Worm (Caenorhabditis elegans) whole organism, L1 larva: Measurements from ENCODE around the gene fbxa-32.

Experiments
- C04F5.9 ChIP-seq: sonication (generic microtip); optimal IDR thresholded peaks from 2 replicates; lab custom pipeline; 2016; ENCODE audit warnings: missing genetic modification characterization, missing compliant biosample characterization
- C16A3.4 ChIP-seq: fragments of 150-350 bp; optimal IDR thresholded peaks from 2 replicates; lab custom pipeline; 2014; ENCODE audit warnings: missing biosample characterization, missing genetic modification characterization
- aha-1 ChIP-seq: fragments of 150-350 bp; optimal IDR thresholded peaks from 2 replicates; lab custom pipeline; 2014; ENCODE audit warnings: missing biosample characterization, missing genetic modification characterization
- ama-1 ChIP-seq: fragments of 150-350 bp; optimal IDR thresholded peaks from 2 replicates; lab custom pipeline; 2014
- blmp-1 ChIP-seq: fragments of 150-350 bp; optimal IDR thresholded peaks from 2 replicates; lab custom pipeline; 2014; ENCODE audit warnings: missing biosample characterization, missing genetic modification characterization
- ceh-8 ChIP-seq: fragments of 200-800 bp; sonication (Bioruptor generic); optimal IDR thresholded peaks from 2 replicates; lab custom pipeline; 2018; ENCODE audit warnings: mild to moderate bottlenecking, missing genetic modification characterization, moderate library complexity, missing compliant biosample characterization
- ces-1 ChIP-seq: fragments of 150-350 bp; optimal IDR thresholded peaks from 2 replicates; lab custom pipeline; 2014; ENCODE audit warnings: missing biosample characterization, missing genetic modification reagents, missing genetic modification characterization
- dpl-1 ChIP-seq, 3 experiments: fragments of 150-350 bp in 2 of 3; sonication (generic microtip) in 1 of 3; optimal IDR thresholded peaks; 2 replicates each; lab custom pipeline; 2014 to 2017; ENCODE audit warnings: missing biosample characterization in 3 of 3, missing genetic modification characterization in 3 of 3, missing genetic modification reagents in 3 of 3
- efl-1 ChIP-seq, 4 experiments: fragments of 150-350 bp; optimal IDR thresholded peaks in 3 of 4; peaks in 1 of 4; 1 replicate in 1 of 4; 2 replicates in 3 of 4; lab custom pipeline; 2014; ENCODE audit warnings: missing biosample characterization in 2 of 4, missing genetic modification characterization in 2 of 4, missing genetic modification reagents in 2 of 4
- elt-2 ChIP-seq: sonication (generic microtip); optimal IDR thresholded peaks from 2 replicates; lab custom pipeline; 2016; ENCODE audit warnings: missing genetic modification characterization, mild to moderate bottlenecking, inconsistent platforms, missing compliant biosample characterization, missing genetic modification reagents
- elt-3 ChIP-seq, 6 experiments: fragments of 150-350 bp in 1 of 6; sonication (generic microtip); optimal IDR thresholded peaks; 2 replicates each; lab custom pipeline; 2017 to 2018; ENCODE audit warnings: missing biosample characterization in 6 of 6, missing genetic modification characterization in 6 of 6, inconsistent platforms in 1 of 6
- grh-1 ChIP-seq: fragments of 200-800 bp; sonication (Bioruptor generic); IDR thresholded peaks from 2 replicates; pipeline ENCODE4 v1.3.6; 2022; ENCODE audit warnings: missing genetic modification reagents, missing genetic modification characterization, missing compliant biosample characterization
- hlh-4 ChIP-seq: sonication (generic microtip); optimal IDR thresholded peaks from 2 replicates; lab custom pipeline; 2016; ENCODE audit warnings: mild to moderate bottlenecking, missing genetic modification characterization, missing compliant biosample characterization
- irx-1 ChIP-seq: sonication (generic microtip); optimal IDR thresholded peaks from 2 replicates; lab custom pipeline; 2016; ENCODE audit warnings: missing genetic modification characterization, missing compliant biosample characterization
- jun-1 ChIP-seq: fragments of 150-350 bp; optimal IDR thresholded peaks from 2 replicates; lab custom pipeline; 2014; ENCODE audit warnings: missing biosample characterization, missing genetic modification reagents, missing genetic modification characterization
- lin-13 ChIP-seq: fragments of 150-350 bp; optimal IDR thresholded peaks from 2 replicates; lab custom pipeline; 2014; ENCODE audit warnings: missing biosample characterization, missing genetic modification reagents, missing genetic modification characterization
- lin-14 ChIP-seq: fragments of 200-800 bp; sonication (Bioruptor generic); optimal IDR thresholded peaks from 2 replicates; lab custom pipeline; 2018; ENCODE audit warnings: mild to moderate bottlenecking, missing genetic modification characterization, moderate library complexity, missing compliant biosample characterization
- lin-39 ChIP-seq: fragments of 150-350 bp; optimal IDR thresholded peaks from 2 replicates; lab custom pipeline; 2014; ENCODE audit warnings: missing biosample characterization, missing genetic modification reagents, missing genetic modification characterization
- lir-3 ChIP-seq: sonication (generic microtip); optimal IDR thresholded peaks from 2 replicates; lab custom pipeline; 2016; ENCODE audit warnings: mild to moderate bottlenecking, missing genetic modification characterization, moderate library complexity, missing compliant biosample characterization; ENCODE audit not compliant: poor library complexity
- lsy-2 ChIP-seq, 2 experiments: fragments of 150-350 bp; optimal IDR thresholded peaks; 2 replicates each; lab custom pipeline; 2014; ENCODE audit warnings: missing biosample characterization in 2 of 2, missing genetic modification characterization in 2 of 2
- mdl-1 ChIP-seq, 2 experiments: fragments of 150-350 bp; optimal IDR thresholded peaks; 2 replicates each; lab custom pipeline; 2014 to 2017; ENCODE audit warnings: missing biosample characterization in 2 of 2, missing genetic modification characterization in 2 of 2, inconsistent platforms in 1 of 2
- nhr-11 ChIP-seq: fragments of 150-350 bp; optimal IDR thresholded peaks from 2 replicates; lab custom pipeline; 2014; ENCODE audit warnings: missing biosample characterization, missing genetic modification characterization
- nhr-12 ChIP-seq: sonication (generic microtip); optimal IDR thresholded peaks from 2 replicates; lab custom pipeline; 2017; ENCODE audit warnings: missing biosample characterization, missing genetic modification characterization
- nhr-20 ChIP-seq: sonication (generic microtip); optimal IDR thresholded peaks from 2 replicates; lab custom pipeline; 2016; ENCODE audit warnings: mild to moderate bottlenecking, missing genetic modification characterization, missing compliant biosample characterization
- nhr-47 ChIP-seq: sonication (generic microtip); optimal IDR thresholded peaks from 2 replicates; lab custom pipeline; 2016; ENCODE audit warnings: mild to moderate bottlenecking, missing genetic modification characterization, moderate library complexity, missing compliant biosample characterization
- nhr-71 ChIP-seq: sonication (generic microtip); optimal IDR thresholded peaks from 2 replicates; lab custom pipeline; 2016; ENCODE audit warnings: mild to moderate bottlenecking, missing genetic modification characterization, moderate library complexity, missing compliant biosample characterization
- nhr-77 ChIP-seq: fragments of 150-350 bp; optimal IDR thresholded peaks from 2 replicates; lab custom pipeline; 2014; ENCODE audit warnings: missing biosample characterization, missing genetic modification characterization
- nhr-85 ChIP-seq: sonication (generic microtip); peaks from one replicate; lab custom pipeline; 2016; ENCODE audit warnings: missing genetic modification characterization, inconsistent platforms, missing compliant biosample characterization
- nhr-90 ChIP-seq: sonication (generic microtip); optimal IDR thresholded peaks from 2 replicates; lab custom pipeline; 2016; ENCODE audit warnings: mild to moderate bottlenecking, missing genetic modification characterization, missing compliant biosample characterization; ENCODE audit not compliant: poor library complexity
- pag-3 ChIP-seq: sonication (generic microtip); optimal IDR thresholded peaks from 2 replicates; lab custom pipeline; 2017; ENCODE audit warnings: missing genetic modification characterization, mild to moderate bottlenecking, missing compliant biosample characterization, antibody characterized with exemption, borderline replicate concordance; ENCODE audit not compliant: insufficient read depth
- rnt-1 ChIP-seq: sonication (generic microtip); optimal IDR thresholded peaks from 2 replicates; lab custom pipeline; 2016; ENCODE audit warnings: mild to moderate bottlenecking, missing genetic modification characterization, moderate library complexity, missing compliant biosample characterization
- skn-1 ChIP-seq: fragments of 150-350 bp; optimal IDR thresholded peaks from 2 replicates; lab custom pipeline; 2014; ENCODE audit warnings: missing biosample characterization, missing genetic modification characterization
- snu-23 ChIP-seq: sonication (generic microtip); optimal IDR thresholded peaks from 2 replicates; lab custom pipeline; 2016; ENCODE audit warnings: missing genetic modification characterization, missing compliant biosample characterization
- sox-4 ChIP-seq: sonication (generic microtip); optimal IDR thresholded peaks from 2 replicates; lab custom pipeline; 2016; ENCODE audit warnings: missing genetic modification characterization, missing compliant biosample characterization
- sup-37 ChIP-seq: fragments of 200-800 bp; sonication (Bioruptor generic); optimal IDR thresholded peaks from 2 replicates; lab custom pipeline; 2018; ENCODE audit warnings: mild to moderate bottlenecking, missing genetic modification characterization, missing compliant biosample characterization
- swsn-7 ChIP-seq: sonication (generic microtip); optimal IDR thresholded peaks from 2 replicates; lab custom pipeline; 2016; ENCODE audit warnings: missing genetic modification characterization, missing compliant biosample characterization
- tbx-2 ChIP-seq: sonication (generic microtip); optimal IDR thresholded peaks from 2 replicates; lab custom pipeline; 2016; ENCODE audit warnings: missing genetic modification characterization, missing compliant biosample characterization
- tlp-1 ChIP-seq: fragments of 150-350 bp; optimal IDR thresholded peaks from 2 replicates; lab custom pipeline; 2014; ENCODE audit warnings: missing biosample characterization, missing genetic modification characterization
- unc-30 ChIP-seq: sonication (generic microtip); optimal IDR thresholded peaks from 2 replicates; lab custom pipeline; 2017; ENCODE audit warnings: missing biosample characterization, missing genetic modification characterization
- vab-15 ChIP-seq: sonication (generic microtip); optimal IDR thresholded peaks from 2 replicates; lab custom pipeline; 2017; ENCODE audit warnings: missing genotype, mild to moderate bottlenecking, missing genetic modification characterization, missing compliant biosample characterization
- zag-1 ChIP-seq: fragments of 150-350 bp; optimal IDR thresholded peaks from 2 replicates; lab custom pipeline; 2014; ENCODE audit warnings: missing biosample characterization, missing genetic modification characterization
- zip-4 ChIP-seq: fragments of 200-800 bp; sonication (Bioruptor generic); optimal IDR thresholded peaks from 2 replicates; lab custom pipeline; 2018; ENCODE audit warnings: mild to moderate bottlenecking, missing genetic modification characterization, moderate library complexity, missing compliant biosample characterization
- ztf-11 ChIP-seq, 2 experiments: sonication (generic microtip); optimal IDR thresholded peaks; 2 replicates each; lab custom pipeline; 2016 to 2017; ENCODE audit warnings: missing genetic modification characterization in 2 of 2, missing biosample characterization in 1 of 2, missing compliant biosample characterization in 1 of 2
- ztf-4 ChIP-seq: fragments of 150-350 bp; optimal IDR thresholded peaks from 2 replicates; lab custom pipeline; 2014; ENCODE audit warnings: missing biosample characterization, missing genetic modification characterization

Gene fbxa-32

ce11 chrIII:1226256-1226655, 42.8 kb downstream of the fbxa-32 start (continued):
- no peak for TF ChIP-seq ceh-8
- TF ChIP-seq mdl-1 (tag; optimal IDR thresholded peaks at IDR 0.05; lab: Kevin White, UChicago) = no peak
- no peak for TF ChIP-seq zag-1 (tag; lab: Kevin White, UChicago)
- no peak for TF ChIP-seq C04F5.9 (tag; lab: Kevin White, UChicago)
- no peak for TF ChIP-seq sox-4
- no peak for TF ChIP-seq irx-1 (tag; lab: Kevin White, UChicago)
- TF ChIP-seq nhr-85 (tag; lab: Kevin White, UChicago) = no peak
- TF ChIP-seq ztf-4 (tag; lab: Kevin White, UChicago) = no peak
- no peak for TF ChIP-seq blmp-1 (tag; lab: Kevin White, UChicago)
- TF ChIP-seq ama-1 = no peak
- TF ChIP-seq dpl-1 (GFP tag; optimal IDR thresholded peaks at IDR 0.05; lab: Kevin White, UChicago) = no peak
- TF ChIP-seq efl-1 (optimal IDR thresholded peaks at IDR 0.05; lab: Kevin White, UChicago) = no peak
- TF ChIP-seq efl-1 (GFP tag; optimal IDR thresholded peaks at IDR 0.05 in 1 of 2; lab: Kevin White, UChicago) = peak in 1 of 2 experiments; percentile 74
- TF ChIP-seq hlh-4 (tag; lab: Kevin White, UChicago) = no peak
- no peak for TF ChIP-seq nhr-47 (tag; lab: Kevin White, UChicago)
- no peak for TF ChIP-seq grh-1 (GFP tag; lab: Robert Waterston, UW)
- no peak for TF ChIP-seq vab-15 (tag; lab: Kevin White, UChicago)
- TF ChIP-seq tbx-2 (tag; lab: Kevin White, UChicago) = peak; percentile 9
- TF ChIP-seq jun-1 (tag; lab: Kevin White, UChicago) = no peak
- TF ChIP-seq tlp-1 (tag; lab: Kevin White, UChicago) = no peak
- TF ChIP-seq swsn-7 = no peak
- no peak for TF ChIP-seq rnt-1
- TF ChIP-seq C16A3.4 (tag; lab: Kevin White, UChicago) = no peak
- TF ChIP-seq lsy-2 (tag; optimal IDR thresholded peaks at IDR 0.05; lab: Kevin White, UChicago) = peak in 1 of 2 experiments; percentile 18
- no peak for TF ChIP-seq unc-30 (tag; lab: Kevin White, UChicago)
- no peak for TF ChIP-seq pag-3 (tag; lab: Kevin White, UChicago)
- TF ChIP-seq nhr-71 (tag; lab: Kevin White, UChicago) = peak; percentile 0
- no peak for TF ChIP-seq lin-39 (tag; lab: Kevin White, UChicago)
- no peak for TF ChIP-seq lin-13 (GFP tag; lab: Kevin White, UChicago)
- TF ChIP-seq nhr-11 (tag; lab: Kevin White, UChicago) = no peak
- TF ChIP-seq ztf-11 (tag; optimal IDR thresholded peaks at IDR 0.05; lab: Kevin White, UChicago) = no peak
- TF ChIP-seq nhr-20 (tag; lab: Kevin White, UChicago) = peak; percentile 19
- TF ChIP-seq nhr-90 (tag; lab: Kevin White, UChicago) = no peak
- TF ChIP-seq snu-23 (GFP tag; lab: Kevin White, UChicago) = no peak
- no peak for TF ChIP-seq elt-3 (tag; optimal IDR thresholded peaks at IDR 0.05; lab: Kevin White, UChicago)
- peak; percentile 24 for TF ChIP-seq lin-14
- TF ChIP-seq nhr-77 (tag; lab: Kevin White, UChicago) = peak; percentile 12
- TF ChIP-seq aha-1 (tag; lab: Kevin White, UChicago) = no peak
- no peak for TF ChIP-seq nhr-12 (tag; lab: Kevin White, UChicago)

- TF ChIP-seq lin-14 (peak; percentile 47), efl-1 (optimal IDR thresholded peaks at IDR 0.05; lab: Kevin White, UChicago) (no peak), efl-1 (GFP tag; optimal IDR thresholded peaks at IDR 0.05 in 1 of 2; lab: Kevin White, UChicago) (peak in 1 of 2 experiments; percentile 42), ces-1 (GFP tag; lab: Kevin White, UChicago) (no peak), sup-37 (GFP tag; lab: Kevin White, UChicago) (no peak), ceh-8 (peak; percentile 76)
Measured at ce11 chrIII:1225595-1225994, 43.5 kb downstream of the fbxa-32 start.

- TF ChIP-seq elt-2 (tag; lab: Kevin White, UChicago) = peak; percentile 69
- TF ChIP-seq lir-3 (tag; lab: Kevin White, UChicago) = no peak
- TF ChIP-seq zip-4 (GFP tag; lab: Kevin White, UChicago) = no peak
- TF ChIP-seq nhr-85 (tag; lab: Kevin White, UChicago) = no peak
- no peak for TF ChIP-seq skn-1
Measured at ce11 chrIII:1225116-1225515, 43.9 kb downstream of the fbxa-32 start.
